Worm (Caenorhabditis elegans) whole organism, L3 larva: ENCODE results near the gene sri-57.

Source experiments
- aly-2 ChIP-seq: fragments of 150-350 bp; optimal IDR thresholded peaks from 2 replicates; lab custom pipeline; 2014; ENCODE audit warnings: missing biosample characterization, missing genetic modification characterization
- ama-1 ChIP-seq: fragments of 150-350 bp; optimal IDR thresholded peaks from 2 replicates; lab custom pipeline; 2018
- ceh-28 ChIP-seq: fragments of 150-350 bp; optimal IDR thresholded peaks from 2 replicates; lab custom pipeline; 2014; ENCODE audit warnings: missing biosample characterization, missing genetic modification reagents, missing genetic modification characterization
- ceh-82 ChIP-seq: fragments of 150-350 bp; optimal IDR thresholded peaks from 2 replicates; lab custom pipeline; 2014; ENCODE audit warnings: missing biosample characterization, missing genetic modification characterization
- fkh-10 ChIP-seq: sonication (generic microtip); optimal IDR thresholded peaks from 2 replicates; lab custom pipeline; 2017; ENCODE audit warnings: missing biosample characterization, missing genetic modification reagents, missing genetic modification characterization
- fkh-2 ChIP-seq: fragments of 150-350 bp; optimal IDR thresholded peaks from 2 replicates; lab custom pipeline; 2014; ENCODE audit warnings: missing biosample characterization, missing genetic modification reagents, missing genetic modification characterization
- fos-1 ChIP-seq: fragments of 150-350 bp; optimal IDR thresholded peaks from 2 replicates; lab custom pipeline; 2014; ENCODE audit warnings: missing biosample characterization, missing genetic modification characterization
- jun-1 ChIP-seq: fragments of 150-350 bp; optimal IDR thresholded peaks from 2 replicates; lab custom pipeline; 2014; ENCODE audit warnings: missing biosample characterization, missing genetic modification reagents, missing genetic modification characterization
- lin-39 ChIP-seq: fragments of 150-350 bp; optimal IDR thresholded peaks from 2 replicates; lab custom pipeline; 2018; ENCODE audit warnings: missing biosample characterization, missing genetic modification reagents, missing genetic modification characterization
- nhr-76 ChIP-seq: fragments of 150-350 bp; sonication (generic microtip); optimal IDR thresholded peaks from 5 replicates; lab custom pipeline; 2014; ENCODE audit warnings: missing biosample characterization, missing genetic modification characterization
- nhr-77 ChIP-seq: fragments of 150-350 bp; optimal IDR thresholded peaks from 2 replicates; lab custom pipeline; 2014; ENCODE audit warnings: missing biosample characterization, missing genetic modification characterization
- pha-4 ChIP-seq: fragments of 150-350 bp; optimal IDR thresholded peaks from 2 replicates; lab custom pipeline; 2014; ENCODE audit warnings: missing biosample characterization, missing genetic modification reagents, missing genetic modification characterization
- tbx-2 ChIP-seq: sonication (generic microtip); optimal IDR thresholded peaks from 2 replicates; lab custom pipeline; 2016; ENCODE audit warnings: mild to moderate bottlenecking, missing genetic modification characterization, missing compliant biosample characterization
- unc-62 ChIP-seq: fragments of 150-350 bp; sonication (generic microtip); optimal IDR thresholded peaks from 4 replicates; lab custom pipeline; 2014; ENCODE audit warnings: missing biosample characterization, missing genetic modification reagents, missing genetic modification characterization

ce11 chrII:2638062-2638461 is 34.2 kb downstream of the sri-57 start, which contains the start of gene F22E5.9:
- no peak for TF ChIP-seq fos-1 (tag; lab: Kevin White, UChicago)
- TF ChIP-seq fkh-10 (GFP tag; lab: Kevin White, UChicago): no peak
- TF ChIP-seq tbx-2 (tag; lab: Kevin White, UChicago): no peak
- no peak for TF ChIP-seq ama-1 (lab: Kevin White, UChicago)
- no peak for TF ChIP-seq ceh-28 (tag; lab: Kevin White, UChicago)
- peak; percentile 32 for TF ChIP-seq pha-4
- TF ChIP-seq lin-39 (tag; lab: Kevin White, UChicago): no peak
- TF ChIP-seq fkh-2 (tag; lab: Kevin White, UChicago): no peak
- no peak for TF ChIP-seq nhr-77 (tag; lab: Kevin White, UChicago)
- no peak for TF ChIP-seq ceh-82 (tag; lab: Kevin White, UChicago)
- TF ChIP-seq unc-62 (GFP tag; lab: Kevin White, UChicago): no peak
- TF ChIP-seq jun-1 (tag; lab: Kevin White, UChicago): no peak
- no peak for TF ChIP-seq nhr-76
- TF ChIP-seq aly-2 (tag; lab: Kevin White, UChicago): no peak
